Fruit fly (Drosophila melanogaster) whole organism, embryonic: ENCODE data around the gene Fkbp59.

Source experiments
- CG10321 ChIP-seq: fragments of 200-800 bp; sonication (Bioruptor generic); IDR thresholded peaks from 2 replicates; pipeline ENCODE4 v1.3.6; 2022; ENCODE audit warnings: missing biosample characterization, missing genetic modification characterization
- CG10565 ChIP-seq: fragments of 200-800 bp; sonication (Bioruptor generic); optimal IDR thresholded peaks from 3 replicates; lab custom pipeline; 2016; ENCODE audit warnings: missing biosample characterization, mild to moderate bottlenecking, missing genetic modification characterization
- CG10654 ChIP-seq: fragments of 200-800 bp; sonication (Bioruptor generic); optimal IDR thresholded peaks from 2 replicates; lab custom pipeline; 2016; ENCODE audit warnings: missing biosample characterization, missing genetic modification characterization
- CG11695 ChIP-seq: fragments of 200-800 bp; sonication (Bioruptor generic); IDR thresholded peaks from 3 replicates; pipeline ENCODE4 v1.3.6; 2022; ENCODE audit warnings: missing biosample characterization, missing genetic modification characterization
- CG12299 ChIP-seq: fragments of 200-800 bp; sonication (Bioruptor generic); optimal IDR thresholded peaks from 2 replicates; lab custom pipeline; 2018; ENCODE audit warnings: missing biosample characterization, mild to moderate bottlenecking, missing genetic modification characterization
- CG15269 ChIP-seq: fragments of 200-800 bp; sonication (Bioruptor generic); optimal IDR thresholded peaks from 2 replicates; lab custom pipeline; 2018; ENCODE audit warnings: missing biosample characterization, mild to moderate bottlenecking, missing genetic modification characterization, moderate library complexity
- CG1603 ChIP-seq: fragments of 200-800 bp; sonication (Bioruptor generic); optimal IDR thresholded peaks from 2 replicates; lab custom pipeline; 2019; ENCODE audit warnings: missing biosample characterization, mild to moderate bottlenecking, missing genetic modification characterization, moderate library complexity
- CG17612 ChIP-seq: fragments of 200-800 bp; sonication (Bioruptor generic); IDR thresholded peaks from 2 replicates; pipeline ENCODE4 v1.3.6; 2022; ENCODE audit warnings: missing biosample characterization, missing genetic modification characterization
- CG17912 ChIP-seq: fragments of 200-800 bp; sonication (Bioruptor generic); optimal IDR thresholded peaks from 2 replicates; lab custom pipeline; 2018; ENCODE audit warnings: missing biosample characterization, mild to moderate bottlenecking, missing genetic modification characterization
- CG2116 ChIP-seq: fragments of 200-800 bp; sonication (Bioruptor generic); optimal IDR thresholded peaks from 3 replicates; lab custom pipeline; 2018; ENCODE audit warnings: missing biosample characterization, mild to moderate bottlenecking, missing genetic modification characterization
- CG30020 ChIP-seq: fragments of 200-800 bp; optimal IDR thresholded peaks from 2 replicates; lab custom pipeline; 2019; ENCODE audit warnings: missing biosample characterization, mild to moderate bottlenecking, missing genetic modification characterization, moderate library complexity
- CG6765 ChIP-seq: fragments of 200-800 bp; sonication (Bioruptor generic); optimal IDR thresholded peaks from 3 replicates; lab custom pipeline; 2017; ENCODE audit warnings: missing biosample characterization, mild to moderate bottlenecking, missing genetic modification characterization
- CG9727 ChIP-seq: fragments of 200-800 bp; sonication (Bioruptor generic); optimal IDR thresholded peaks from 3 replicates; lab custom pipeline; 2017; ENCODE audit warnings: missing biosample characterization, mild to moderate bottlenecking, missing genetic modification characterization
- CG9797 ChIP-seq: fragments of 200-800 bp; sonication (Bioruptor generic); optimal IDR thresholded peaks from 3 replicates; lab custom pipeline; 2018; ENCODE audit warnings: missing biosample characterization, mild to moderate bottlenecking, missing genetic modification characterization
- CTCF ChIP-seq: fragments of 200-800 bp; sonication (Bioruptor generic); optimal IDR thresholded peaks from 2 replicates; lab custom pipeline; 2017; ENCODE audit warnings: missing biosample characterization, mild to moderate bottlenecking, missing genetic modification characterization, moderate library complexity
- Chrac-16 ChIP-seq: fragments of 200-800 bp; sonication (Bioruptor generic); optimal IDR thresholded peaks from 3 replicates; lab custom pipeline; 2016; ENCODE audit warnings: missing biosample characterization, missing genetic modification characterization
- CrebB ChIP-seq: fragments of 200-800 bp; sonication (Bioruptor generic); optimal IDR thresholded peaks from 3 replicates; lab custom pipeline; 2018; ENCODE audit warnings: missing biosample characterization, mild to moderate bottlenecking, missing genetic modification characterization
- E2f2 ChIP-seq: fragments of 200-800 bp; sonication (Bioruptor generic); IDR thresholded peaks from 2 replicates; pipeline ENCODE4 v1.3.6; 2022; ENCODE audit warnings: missing biosample characterization, missing genetic modification characterization
- Ets65A ChIP-seq: fragments of 200-800 bp; sonication (Bioruptor generic); peaks from one replicate; lab custom pipeline; 2016; ENCODE audit warnings: missing biosample characterization, missing genetic modification characterization
- HHEX ChIP-seq: fragments of 200-800 bp; sonication (Bioruptor generic); optimal IDR thresholded peaks from 3 replicates; lab custom pipeline; 2017; ENCODE audit warnings: missing biosample characterization, mild to moderate bottlenecking, missing genetic modification characterization, missing genetic modification reagents
- Hand ChIP-seq: fragments of 200-800 bp; sonication (Bioruptor generic); optimal IDR thresholded peaks from 2 replicates; lab custom pipeline; 2017; ENCODE audit warnings: mild to moderate bottlenecking, missing biosample characterization, missing genetic modification reagents, missing genetic modification characterization
- Hr78 ChIP-seq, 2 experiments: fragments of 200-800 bp in 1 of 2; fragments of >200 bp in 1 of 2; sonication (Bioruptor generic) in 1 of 2; optimal IDR thresholded peaks; 2 replicates each; lab custom pipeline; 2017 to 2019; ENCODE audit warnings: missing biosample characterization in 2 of 2, missing genetic modification characterization in 2 of 2, mild to moderate bottlenecking in 1 of 2, moderate library complexity in 1 of 2
- Meics ChIP-seq: fragments of 200-800 bp; sonication (Bioruptor generic); optimal IDR thresholded peaks from 2 replicates; lab custom pipeline; 2017; ENCODE audit warnings: missing biosample characterization, mild to moderate bottlenecking, missing genetic modification characterization
- NC2α ChIP-seq: fragments of 200-800 bp; sonication (Bioruptor generic); optimal IDR thresholded peaks from 2 replicates; lab custom pipeline; 2016; ENCODE audit warnings: missing biosample characterization, missing genetic modification characterization
- Nf-YB ChIP-seq: fragments of 200-800 bp; sonication (Bioruptor generic); optimal IDR thresholded peaks from 3 replicates; lab custom pipeline; 2019; ENCODE audit warnings: missing biosample characterization, mild to moderate bottlenecking, missing genetic modification characterization, moderate library complexity
- Sox100B ChIP-seq: fragments of 200-800 bp; sonication (Bioruptor generic); optimal IDR thresholded peaks from 3 replicates; lab custom pipeline; 2018; ENCODE audit warnings: missing biosample characterization, mild to moderate bottlenecking, missing genetic modification characterization
- Sox102F ChIP-seq: fragments of 200-800 bp; sonication (Bioruptor generic); optimal IDR thresholded peaks from 2 replicates; lab custom pipeline; 2018; ENCODE audit warnings: missing biosample characterization, mild to moderate bottlenecking, missing genetic modification characterization, moderate library complexity
- Spps ChIP-seq: fragments of 200-800 bp; sonication (Bioruptor generic); optimal IDR thresholded peaks from 2 replicates; lab custom pipeline; 2018; ENCODE audit warnings: missing biosample characterization, mild to moderate bottlenecking, missing genetic modification characterization
- Stat92E ChIP-seq, 3 experiments: fragments of >200 bp in 2 of 3; fragments of 200-800 bp in 1 of 3; sonication (Bioruptor generic) in 1 of 3; optimal IDR thresholded peaks; 2 replicates each; lab custom pipeline; 2017 to 2019; ENCODE audit warnings: missing biosample characterization in 3 of 3, missing genetic modification characterization in 3 of 3, mild to moderate bottlenecking in 1 of 3, moderate library complexity in 1 of 3
- Trl ChIP-seq, 3 experiments: fragments of >200 bp in 2 of 3; fragments of 200-800 bp in 1 of 3; sonication (Bioruptor generic) in 1 of 3; optimal IDR thresholded peaks; 2 replicates in 1 of 3; 3 replicates in 2 of 3; lab custom pipeline; 2016 to 2017; ENCODE audit warnings: missing biosample characterization in 1 of 3, missing genetic modification characterization in 1 of 3
- YL-1 ChIP-seq: fragments of 200-800 bp; sonication (Bioruptor generic); optimal IDR thresholded peaks from 3 replicates; lab custom pipeline; 2017; ENCODE audit warnings: missing biosample characterization, mild to moderate bottlenecking, missing genetic modification characterization
- croc ChIP-seq: fragments of 200-800 bp; sonication (Bioruptor generic); conservative IDR thresholded peaks from 3 replicates; pipeline ENCODE4 v1.3.6; 2022; ENCODE audit warnings: missing biosample characterization, missing genetic modification characterization
- dati ChIP-seq: fragments of 200-800 bp; sonication (Bioruptor generic); IDR thresholded peaks from 2 replicates; pipeline ENCODE4 v1.3.6; 2022; ENCODE audit warnings: missing biosample characterization, missing genetic modification characterization
- dmrt11E ChIP-seq: fragments of 200-800 bp; sonication (Bioruptor generic); optimal IDR thresholded peaks from 3 replicates; lab custom pipeline; 2018; ENCODE audit warnings: missing biosample characterization, mild to moderate bottlenecking, missing genetic modification characterization, moderate library complexity
- dysf ChIP-seq: fragments of 200-800 bp; sonication (Bioruptor generic); IDR thresholded peaks from 3 replicates; pipeline ENCODE4 v1.3.6; 2022; ENCODE audit warnings: missing biosample characterization, missing genetic modification characterization
- fd3F ChIP-seq: fragments of 200-800 bp; sonication (Bioruptor generic); optimal IDR thresholded peaks from 2 replicates; lab custom pipeline; 2018; ENCODE audit warnings: missing biosample characterization, mild to moderate bottlenecking, missing genetic modification characterization, moderate library complexity
- gfzf ChIP-seq: fragments of 200-800 bp; sonication (Bioruptor generic); optimal IDR thresholded peaks from 2 replicates; lab custom pipeline; 2016; ENCODE audit warnings: missing biosample characterization, mild to moderate bottlenecking, missing genetic modification characterization, moderate library complexity
- h ChIP-seq: fragments of >200 bp; optimal IDR thresholded peaks from 2 replicates; lab custom pipeline; 2017
- ham ChIP-seq: fragments of 200-800 bp; sonication (Bioruptor generic); IDR thresholded peaks from 2 replicates; pipeline ENCODE4 v1.3.6; 2022; ENCODE audit warnings: missing biosample characterization, missing genetic modification characterization
- inv ChIP-seq: fragments of 200-800 bp; sonication (Bioruptor generic); IDR thresholded peaks from 2 replicates; pipeline ENCODE4 v1.3.6; 2022; ENCODE audit warnings: missing biosample characterization, missing genetic modification characterization; ENCODE audit not compliant: partially characterized antibody
- klu ChIP-seq: fragments of 200-800 bp; sonication (Bioruptor generic); IDR thresholded peaks from 2 replicates; pipeline ENCODE4 v1.3.6; 2022; ENCODE audit warnings: missing biosample characterization, missing genetic modification characterization
- nerfin-1 ChIP-seq: fragments of 200-800 bp; sonication (Bioruptor generic); optimal IDR thresholded peaks from 3 replicates; lab custom pipeline; 2019; ENCODE audit warnings: missing biosample characterization, mild to moderate bottlenecking, missing genetic modification characterization, moderate library complexity
- nmo ChIP-seq: fragments of 200-800 bp; sonication (Bioruptor generic); optimal IDR thresholded peaks from 2 replicates; lab custom pipeline; 2018; ENCODE audit warnings: missing biosample characterization, mild to moderate bottlenecking, missing genetic modification characterization, moderate library complexity
- org-1 ChIP-seq: fragments of 200-800 bp; sonication (Bioruptor generic); optimal IDR thresholded peaks from 2 replicates; lab custom pipeline; 2017; ENCODE audit warnings: missing biosample characterization, missing genetic modification characterization
- schlank ChIP-seq: fragments of 200-800 bp; sonication (Bioruptor generic); optimal IDR thresholded peaks from 2 replicates; lab custom pipeline; 2018; ENCODE audit warnings: missing biosample characterization, mild to moderate bottlenecking, missing genetic modification characterization
- shn ChIP-seq: fragments of 200-800 bp; sonication (Bioruptor generic); optimal IDR thresholded peaks from 3 replicates; lab custom pipeline; 2016; ENCODE audit warnings: missing biosample characterization, missing genetic modification characterization
- sqz ChIP-seq: fragments of 200-800 bp; sonication (Bioruptor generic); optimal IDR thresholded peaks from 3 replicates; lab custom pipeline; 2018; ENCODE audit warnings: missing biosample characterization, mild to moderate bottlenecking, missing genetic modification characterization
- vfl ChIP-seq: fragments of 200-800 bp; sonication (Bioruptor generic); optimal IDR thresholded peaks from 2 replicates; lab custom pipeline; 2016; ENCODE audit warnings: missing biosample characterization, missing genetic modification characterization
- z ChIP-seq: fragments of 200-800 bp; sonication (Bioruptor generic); IDR thresholded peaks from 3 replicates; pipeline ENCODE4 v1.3.6; 2022; ENCODE audit warnings: missing biosample characterization, missing genetic modification characterization

Gene Fkbp59

DNA sequence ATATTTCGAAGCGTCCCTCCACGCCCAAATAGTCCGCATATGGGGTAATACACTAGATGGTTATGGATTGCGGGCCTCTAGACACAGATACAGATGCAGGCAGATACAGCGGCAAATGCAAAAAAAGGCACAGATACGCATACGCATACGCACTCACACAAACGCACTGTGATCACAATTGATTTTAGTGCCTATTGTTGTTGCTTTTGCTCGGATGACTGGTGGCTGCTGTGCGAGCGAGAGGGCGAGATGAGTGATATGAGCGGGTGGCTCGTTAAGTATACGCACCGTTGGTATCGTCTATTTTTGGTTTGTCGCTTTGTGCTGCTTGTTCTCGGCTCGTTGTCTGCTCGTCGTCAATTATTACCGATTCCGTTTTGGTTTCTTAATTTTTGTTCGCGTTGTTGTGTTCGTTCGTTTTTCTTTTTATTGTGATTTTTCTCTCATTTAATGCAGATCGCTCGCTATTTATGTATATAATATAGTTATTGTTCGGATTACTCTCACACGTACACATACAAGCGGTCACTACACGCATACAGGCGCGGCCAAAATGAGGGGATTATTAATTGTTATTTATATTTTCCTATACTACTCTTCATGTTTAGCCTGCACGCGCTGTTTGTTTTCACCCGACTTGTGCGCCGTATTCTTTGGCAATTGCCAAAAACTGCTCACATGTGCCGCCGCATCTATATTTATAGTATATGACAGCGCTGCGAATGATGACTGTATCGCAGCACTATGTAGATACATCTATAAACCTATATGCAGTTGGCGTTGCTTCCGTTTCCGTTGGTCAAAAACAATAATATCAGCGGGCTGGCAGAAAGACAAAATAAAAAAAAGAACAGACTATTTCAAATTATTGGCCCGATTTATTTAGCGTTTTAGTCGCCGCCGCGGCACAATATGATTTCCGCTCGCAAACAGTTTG lies 19.8 kb downstream of the Fkbp59 start (continued):
- TF ChIP-seq CrebB: peak; percentile 43
- no peak for TF ChIP-seq NC2α (GFP tag; lab: Kevin White, UChicago)
- no peak for TF ChIP-seq org-1
- no peak for TF ChIP-seq croc (GFP tag; lab: Robert Waterston, UW)
- no peak for TF ChIP-seq dmrt11E (tag; lab: Kevin White, UChicago)
- TF ChIP-seq Meics: no peak
- no peak for TF ChIP-seq vfl (GFP tag; lab: Kevin White, UChicago)
- no peak for TF ChIP-seq YL-1 (GFP tag; lab: Kevin White, UChicago)
- TF ChIP-seq CG30020: no peak
- no peak for TF ChIP-seq CG17912 (GFP tag; lab: Kevin White, UChicago)
- TF ChIP-seq CG17612 (GFP tag; lab: Robert Waterston, UW): no peak
- TF ChIP-seq nerfin-1 (tag; lab: Kevin White, UChicago): no peak
- TF ChIP-seq klu (GFP tag; lab: Robert Waterston, UW): peak; percentile 44; the same call in 1 of the 2 replicates
- TF ChIP-seq CG9797 (GFP tag; lab: Kevin White, UChicago): no peak
- peak in 1 of 2 experiments; percentile 9 for TF ChIP-seq Trl (optimal IDR thresholded peaks at IDR 0.05; lab: Kevin White, UChicago)
- TF ChIP-seq Trl (GFP tag; optimal IDR thresholded peaks at IDR 0.05; lab: Kevin White, UChicago): no peak
- no peak for TF ChIP-seq CTCF (GFP tag; lab: Kevin White, UChicago)
- peak; percentile 58 for TF ChIP-seq Sox102F (GFP tag; lab: Kevin White, UChicago)
- no peak for TF ChIP-seq h (lab: Kevin White, UChicago)
- no peak for TF ChIP-seq schlank (tag; lab: Kevin White, UChicago)
- TF ChIP-seq CG10654 (GFP tag; lab: Kevin White, UChicago): no peak
- no peak for TF ChIP-seq gfzf
- TF ChIP-seq CG12299: no peak
- TF ChIP-seq CG2116 (GFP tag; lab: Kevin White, UChicago): peak; percentile 6
- no peak for TF ChIP-seq CG15269 (tag; lab: Kevin White, UChicago)
- no peak for TF ChIP-seq Ets65A
- TF ChIP-seq z (GFP tag; lab: Robert Waterston, UW): peak; percentile 54; the same call in 1 of the 3 replicates
- no peak for TF ChIP-seq CG10565 (GFP tag; lab: Kevin White, UChicago)
- TF ChIP-seq Chrac-16 (GFP tag; lab: Kevin White, UChicago): no peak
- TF ChIP-seq CG6765 (GFP tag; lab: Kevin White, UChicago): no peak
- TF ChIP-seq CG11695 (GFP tag; lab: Robert Waterston, UW): no peak
- TF ChIP-seq CG9727 (GFP tag; lab: Kevin White, UChicago): no peak
- TF ChIP-seq nmo (GFP tag; lab: Kevin White, UChicago): no peak
- TF ChIP-seq Hand (GFP tag; lab: Kevin White, UChicago): no peak
- TF ChIP-seq E2f2 (GFP tag; lab: Robert Waterston, UW): no peak
- TF ChIP-seq sqz (GFP tag; lab: Kevin White, UChicago): peak; percentile 23
- TF ChIP-seq inv: no peak
- no peak for TF ChIP-seq fd3F (GFP tag; lab: Kevin White, UChicago)
- no peak for TF ChIP-seq dysf
- peak; percentile 33 for TF ChIP-seq Nf-YB (GFP tag; lab: Kevin White, UChicago)
- no peak for TF ChIP-seq Stat92E (GFP tag; optimal IDR thresholded peaks at IDR 0.05; lab: Kevin White, UChicago)
- no peak for TF ChIP-seq dati (GFP tag; lab: Robert Waterston, UW)
- no peak for TF ChIP-seq HHEX (GFP tag; lab: Kevin White, UChicago)
- peak; percentile 4 for TF ChIP-seq Sox100B (GFP tag; lab: Kevin White, UChicago)
- TF ChIP-seq Hr78 (GFP tag; optimal IDR thresholded peaks at IDR 0.05; lab: Kevin White, UChicago): no peak
- no peak for TF ChIP-seq ham
- no peak for TF ChIP-seq Spps (tag; lab: Kevin White, UChicago)
- no peak for TF ChIP-seq shn
- no peak for TF ChIP-seq CG1603
- TF ChIP-seq CG10321 (GFP tag; lab: Robert Waterston, UW): no peak
